Worm (Caenorhabditis elegans) whole organism, L4 larva: ENCODE measurements around the gene asps-1.
A peak's percentile ranks its signal among the peaks of the same experiment; 100 is the strongest.

Experiments
- F10B5.3 ChIP-seq: sonication (generic microtip); optimal IDR thresholded peaks from 2 replicates; lab custom pipeline; 2016; ENCODE audit warnings: mild to moderate bottlenecking, missing genetic modification characterization, missing compliant biosample characterization
- F49E8.2 ChIP-seq: sonication (generic microtip); optimal IDR thresholded peaks from 2 replicates; lab custom pipeline; 2016; ENCODE audit warnings: missing compliant biosample characterization, mild to moderate bottlenecking, missing genetic modification characterization, borderline replicate concordance
- T20F7.1 ChIP-seq: fragments of 200-800 bp; sonication (Bioruptor generic); optimal IDR thresholded peaks from 2 replicates; lab custom pipeline; 2018; ENCODE audit warnings: mild to moderate bottlenecking, missing genetic modification characterization, missing compliant biosample characterization
- T26A8.4 ChIP-seq: fragments of 200-800 bp; sonication (Bioruptor generic); IDR thresholded peaks from 2 replicates; pipeline ENCODE4 v1.3.6; 2022; ENCODE audit warnings: missing genetic modification characterization, missing compliant biosample characterization
- Y105C5A.15 ChIP-seq: fragments of 200-800 bp; sonication (Bioruptor generic); IDR thresholded peaks from 2 replicates; pipeline ENCODE4 v1.3.6; 2022; ENCODE audit warnings: missing genetic modification characterization, missing compliant biosample characterization
- Y5F2A.4 ChIP-seq: fragments of 200-800 bp; sonication (Bioruptor generic); optimal IDR thresholded peaks from 2 replicates; lab custom pipeline; 2018; ENCODE audit warnings: mild to moderate bottlenecking, missing genetic modification characterization, missing compliant biosample characterization
- Y75B8A.6 ChIP-seq: fragments of 200-800 bp; sonication (Bioruptor generic); IDR thresholded peaks from 2 replicates; pipeline ENCODE4 v1.3.6; 2022; ENCODE audit warnings: missing genetic modification reagents, missing genetic modification characterization, missing compliant biosample characterization
- ZK546.5 ChIP-seq, 2 experiments: sonication (generic microtip); optimal IDR thresholded peaks; 2 replicates each; lab custom pipeline; 2017; ENCODE audit warnings: missing biosample characterization in 2 of 2, missing genetic modification characterization in 2 of 2
- aha-1 ChIP-seq: fragments of 150-350 bp; peaks from one replicate; lab custom pipeline; 2014; ENCODE audit warnings: missing biosample characterization, missing genetic modification characterization
- arid-1 ChIP-seq: fragments of 200-800 bp; sonication (Bioruptor generic); conservative IDR thresholded peaks from 2 replicates; pipeline ENCODE4 v1.3.6; 2022; ENCODE audit warnings: missing genetic modification reagents, missing genetic modification characterization, missing compliant biosample characterization
- ceh-20 ChIP-seq: fragments of 200-800 bp; sonication (Bioruptor generic); IDR thresholded peaks from 2 replicates; pipeline ENCODE4 v1.3.6; 2022; ENCODE audit warnings: missing genetic modification reagents, missing genetic modification characterization, missing compliant biosample characterization
- ceh-62 ChIP-seq: sonication (generic microtip); optimal IDR thresholded peaks from 2 replicates; lab custom pipeline; 2017; ENCODE audit warnings: missing biosample characterization, missing genetic modification characterization
- ceh-82 ChIP-seq: sonication (generic microtip); optimal IDR thresholded peaks from 2 replicates; lab custom pipeline; 2017; ENCODE audit warnings: missing biosample characterization, missing genetic modification characterization
- ces-1 ChIP-seq: fragments of 150-350 bp; sonication (generic microtip); optimal IDR thresholded peaks from 4 replicates; lab custom pipeline; 2014; ENCODE audit warnings: missing biosample characterization, missing genetic modification reagents, missing genetic modification characterization
- daf-19 ChIP-seq: fragments of 200-800 bp; sonication (Bioruptor generic); conservative IDR thresholded peaks from 2 replicates; pipeline ENCODE4 v1.3.6; 2022; ENCODE audit warnings: missing genetic modification characterization, missing compliant biosample characterization
- dmd-6 ChIP-seq: fragments of 200-800 bp; sonication (Bioruptor generic); IDR thresholded peaks from 2 replicates; pipeline ENCODE4 v1.3.6; 2022; ENCODE audit warnings: missing genetic modification reagents, missing genetic modification characterization, missing compliant biosample characterization
- dve-1 ChIP-seq: sonication (generic microtip); optimal IDR thresholded peaks from 2 replicates; lab custom pipeline; 2017; ENCODE audit warnings: antibody characterized with exemption, mild to moderate bottlenecking, missing genetic modification characterization, missing compliant biosample characterization; ENCODE audit not compliant: insufficient read depth
- egl-27 ChIP-seq: sonication (generic microtip); optimal IDR thresholded peaks from 3 replicates; lab custom pipeline; 2017; ENCODE audit warnings: missing biosample characterization, missing genetic modification reagents, missing genetic modification characterization
- gei-8 ChIP-seq: fragments of 200-800 bp; sonication (Bioruptor generic); optimal IDR thresholded peaks from 2 replicates; lab custom pipeline; 2018; ENCODE audit warnings: mild to moderate bottlenecking, missing genetic modification characterization, missing compliant biosample characterization
- hif-1 ChIP-seq, 2 experiments: sonication (generic microtip); optimal IDR thresholded peaks; 2 replicates each; lab custom pipeline; 2016 to 2017; ENCODE audit warnings: missing compliant biosample characterization in 2 of 2, missing genetic modification characterization in 2 of 2, missing genetic modification reagents in 2 of 2, missing genotype in 2 of 2, mild to moderate bottlenecking in 1 of 2
- hlh-11 ChIP-seq: fragments of 200-800 bp; sonication (Bioruptor generic); optimal IDR thresholded peaks from 2 replicates; lab custom pipeline; 2018; ENCODE audit warnings: mild to moderate bottlenecking, missing genetic modification characterization, missing compliant biosample characterization
- hmg-1.1 ChIP-seq: fragments of 200-800 bp; sonication (Bioruptor generic); IDR thresholded peaks from 2 replicates; pipeline ENCODE4 v1.3.6; 2022; ENCODE audit warnings: missing genetic modification reagents, missing genetic modification characterization, missing compliant biosample characterization
- jun-1 ChIP-seq: fragments of 150-350 bp; optimal IDR thresholded peaks from 2 replicates; lab custom pipeline; 2014; ENCODE audit warnings: missing biosample characterization, missing genetic modification reagents, missing genetic modification characterization
- lin-13 ChIP-seq: fragments of 150-350 bp; optimal IDR thresholded peaks from 2 replicates; lab custom pipeline; 2014; ENCODE audit warnings: missing biosample characterization, missing genetic modification reagents, missing genetic modification characterization
- lin-15B ChIP-seq: fragments of 150-350 bp; sonication (generic microtip); optimal IDR thresholded peaks from 3 replicates; lab custom pipeline; 2014; ENCODE audit warnings: missing biosample characterization, missing genetic modification characterization
- lir-3 ChIP-seq: sonication (generic microtip); optimal IDR thresholded peaks from 2 replicates; lab custom pipeline; 2016; ENCODE audit warnings: mild to moderate bottlenecking, missing genetic modification characterization, missing compliant biosample characterization
- lsy-2 ChIP-seq, 2 experiments: fragments of 150-350 bp in 1 of 2; sonication (generic microtip) in 1 of 2; optimal IDR thresholded peaks; 2 replicates each; lab custom pipeline; 2014 to 2017; ENCODE audit warnings: missing biosample characterization in 2 of 2, missing genetic modification characterization in 2 of 2
- madf-5 ChIP-seq, 2 experiments: fragments of 200-800 bp; sonication (Bioruptor generic); IDR thresholded peaks; 2 replicates each; pipeline ENCODE4 v1.3.6; 2022; ENCODE audit warnings: missing compliant biosample characterization in 2 of 2, missing genetic modification characterization in 2 of 2
- madf-9 ChIP-seq: fragments of 200-800 bp; sonication (Bioruptor generic); conservative IDR thresholded peaks from 2 replicates; pipeline ENCODE4 v1.3.6; 2022; ENCODE audit warnings: missing genetic modification reagents, missing genetic modification characterization, missing compliant biosample characterization
- mdl-1 ChIP-seq, 2 experiments: fragments of 150-350 bp in 1 of 2; sonication (generic microtip) in 1 of 2; optimal IDR thresholded peaks; 2 replicates each; lab custom pipeline; 2014 to 2017; ENCODE audit warnings: missing biosample characterization in 2 of 2, missing genetic modification characterization in 2 of 2
- mes-2 ChIP-seq: sonication (generic microtip); optimal IDR thresholded peaks from 2 replicates; lab custom pipeline; 2016; ENCODE audit warnings: missing genotype, mild to moderate bottlenecking, missing genetic modification characterization, missing compliant biosample characterization; ENCODE audit not compliant: poor library complexity, severe bottlenecking
- mxl-3 ChIP-seq: fragments of 200-800 bp; sonication (Bioruptor generic); optimal IDR thresholded peaks from 2 replicates; lab custom pipeline; 2018; ENCODE audit warnings: mild to moderate bottlenecking, missing genetic modification characterization, missing compliant biosample characterization
- nhr-25 ChIP-seq: sonication (generic microtip); optimal IDR thresholded peaks from 2 replicates; lab custom pipeline; 2017; ENCODE audit warnings: missing genetic modification characterization, mild to moderate bottlenecking, missing compliant biosample characterization, antibody characterized with exemption, moderate library complexity, borderline replicate concordance; ENCODE audit not compliant: insufficient read depth
- nhr-28 ChIP-seq: fragments of 150-350 bp; optimal IDR thresholded peaks from 2 replicates; lab custom pipeline; 2014; ENCODE audit warnings: missing biosample characterization, missing genetic modification characterization
- php-3 ChIP-seq: fragments of 200-800 bp; sonication (Bioruptor generic); IDR thresholded peaks from 2 replicates; pipeline ENCODE4 v1.3.6; 2022; ENCODE audit warnings: missing genetic modification reagents, missing genetic modification characterization, missing compliant biosample characterization
- pqm-1 ChIP-seq: sonication (generic microtip); optimal IDR thresholded peaks from 2 replicates; lab custom pipeline; 2017; ENCODE audit warnings: missing biosample characterization, missing genetic modification characterization
- rbr-2 ChIP-seq: sonication (generic microtip); optimal IDR thresholded peaks from 2 replicates; lab custom pipeline; 2016; ENCODE audit warnings: missing genotype, missing genetic modification characterization, missing compliant biosample characterization
- saeg-2 ChIP-seq: fragments of 200-800 bp; sonication (Bioruptor generic); IDR thresholded peaks from 2 replicates; pipeline ENCODE4 v1.3.6; 2022; ENCODE audit warnings: missing genetic modification reagents, missing genetic modification characterization, missing compliant biosample characterization
- snpc-1.2 ChIP-seq: fragments of 200-800 bp; sonication (Bioruptor generic); IDR thresholded peaks from 2 replicates; pipeline ENCODE4 v1.3.6; 2022; ENCODE audit warnings: missing genetic modification reagents, missing genetic modification characterization, missing compliant biosample characterization
- snpc-4 ChIP-seq: fragments of 150-350 bp; optimal IDR thresholded peaks from 2 replicates; lab custom pipeline; 2014; ENCODE audit warnings: missing biosample characterization, missing genetic modification characterization
- spr-1 ChIP-seq: sonication (generic microtip); optimal IDR thresholded peaks from 2 replicates; lab custom pipeline; 2016; ENCODE audit warnings: mild to moderate bottlenecking, missing genetic modification characterization, missing compliant biosample characterization
- unc-130 ChIP-seq: sonication (generic microtip); optimal IDR thresholded peaks from 2 replicates; lab custom pipeline; 2016; ENCODE audit warnings: missing genetic modification reagents, missing genetic modification characterization, missing compliant biosample characterization
- unc-62 ChIP-seq, 3 experiments: fragments of 150-350 bp in 1 of 3; sonication (generic microtip); optimal IDR thresholded peaks in 2 of 3; peaks in 1 of 3; 1 replicate in 1 of 3; 2 replicates in 2 of 3; lab custom pipeline; 2014 to 2017; ENCODE audit warnings: missing biosample characterization in 3 of 3, missing genetic modification characterization in 3 of 3, missing genetic modification reagents in 3 of 3, missing genotype in 1 of 3
- zfp-2 ChIP-seq: sonication (generic microtip); optimal IDR thresholded peaks from 2 replicates; lab custom pipeline; 2016; ENCODE audit warnings: mild to moderate bottlenecking, missing genetic modification characterization, missing compliant biosample characterization
- ztf-7 ChIP-seq: fragments of 150-350 bp; optimal IDR thresholded peaks from 2 replicates; lab custom pipeline; 2014; ENCODE audit warnings: missing biosample characterization, missing genetic modification characterization

Gene asps-1

ce11 chrV:10317294-10317693 lies at the start of gene asps-1:
TSS of gene asps-1 (minus strand) at chrV:10317394.
- TF ChIP-seq aha-1 (tag; lab: Kevin White, UChicago) (peak; percentile 67), snpc-4 (tag; lab: Kevin White, UChicago) (no peak)

- TF ChIP-seq unc-130 (GFP tag; lab: Kevin White, UChicago) (no peak), dmd-6 (GFP tag; lab: Robert Waterston, UW) (no peak), unc-62 (GFP tag; optimal IDR thresholded peaks at IDR 0.05 in 1 of 2; lab: Kevin White, UChicago) (peak in 1 of 2 experiments; percentile 93), unc-62 (tag; optimal IDR thresholded peaks at IDR 0.05; lab: Kevin White, UChicago) (no peak)
Observed at ce11 chrV:10363834-10364233, 46.6 kb upstream of the asps-1 start.

- TF ChIP-seq mes-2 (peak; percentile 89), hlh-11 (tag; lab: Kevin White, UChicago) (peak; percentile 75), Y75B8A.6 (GFP tag; lab: Robert Waterston, UW) (no peak), ceh-62 (tag; lab: Kevin White, UChicago) (no peak), F49E8.2 (tag; lab: Kevin White, UChicago) (no peak), ces-1 (GFP tag; lab: Kevin White, UChicago) (peak; percentile 65), spr-1 (tag; lab: Kevin White, UChicago) (no peak), mdl-1 (tag; optimal IDR thresholded peaks at IDR 0.05; lab: Kevin White, UChicago) (peak in 1 of 2 experiments; percentile 82), ceh-20 (GFP tag; lab: Robert Waterston, UW) (no peak), saeg-2 (GFP tag; lab: Robert Waterston, UW) (no peak), ceh-82 (tag; lab: Kevin White, UChicago) (no peak), pqm-1 (tag; lab: Kevin White, UChicago) (peak; percentile 45), lsy-2 (tag; optimal IDR thresholded peaks at IDR 0.05; lab: Kevin White, UChicago) (peak in 1 of 2 experiments; percentile 72), madf-9 (GFP tag; lab: Robert Waterston, UW) (no peak), mxl-3 (GFP tag; lab: Kevin White, UChicago) (peak; percentile 83), gei-8 (GFP tag; lab: Kevin White, UChicago) (no peak), T20F7.1 (GFP tag; lab: Kevin White, UChicago) (peak; percentile 1), T26A8.4 (GFP tag; lab: Robert Waterston, UW) (no peak), jun-1 (no peak), lin-13 (peak; percentile 66), F10B5.3 (tag; lab: Kevin White, UChicago) (no peak), lin-15B (tag; lab: Kevin White, UChicago) (no peak), rbr-2 (peak; percentile 46), arid-1 (0 out of 2 replicates have a peak, but pooled peaks have one; percentile 30), zfp-2 (tag; lab: Kevin White, UChicago) (no peak), ZK546.5 (tag; optimal IDR thresholded peaks at IDR 0.05; lab: Kevin White, UChicago) (no peak), egl-27 (tag; lab: Kevin White, UChicago) (no peak), Y105C5A.15 (GFP tag; lab: Robert Waterston, UW) (no peak), php-3 (GFP tag; lab: Robert Waterston, UW) (no peak), unc-62 (GFP tag; optimal IDR thresholded peaks at IDR 0.05 in 1 of 2; lab: Kevin White, UChicago) (peak in 1 of 2 experiments; percentile 61), unc-62 (tag; optimal IDR thresholded peaks at IDR 0.05; lab: Kevin White, UChicago) (no peak), lir-3 (tag; lab: Kevin White, UChicago) (no peak), snpc-1.2 (GFP tag; lab: Robert Waterston, UW) (no peak), nhr-25 (peak; percentile 25), madf-5 (GFP tag; IDR thresholded peaks at IDR 0.05; lab: Robert Waterston, UW) (no peak), hif-1 (tag; optimal IDR thresholded peaks at IDR 0.05; lab: Kevin White, UChicago) (peak in 1 of 2 experiments; percentile 63), daf-19 (GFP tag; lab: Robert Waterston, UW) (no peak), dve-1 (tag; lab: Kevin White, UChicago) (peak; percentile 80), Y5F2A.4 (GFP tag; lab: Kevin White, UChicago) (no peak), dmd-6 (GFP tag; lab: Robert Waterston, UW) (peak; percentile 56), hmg-1.1 (GFP tag; lab: Robert Waterston, UW) (peak; percentile 41; the same call in 1 of the 2 replicates), nhr-28 (tag; lab: Kevin White, UChicago) (peak; percentile 38), ztf-7 (tag; lab: Kevin White, UChicago) (peak; percentile 13)
Observed at ce11 chrV:10361830-10362397, 44.7 kb upstream of the asps-1 start, which contains the start of gene cash-1. TSS of gene cash-1 (plus strand) at chrV:10362261.
